ENCODE assay signal across 1 fruit fly cellular context in genomic region chrX:16403811-16404420, dm6.
TF ChIP-seq lines count a peak whose summit lies in the region.

No protein-coding gene starts in this region.

TF ChIP-seq in whole organism, embryonic, 481 proteins besides CTCF, POLR2A, EP300 and RAD21 (continued from another document and continues in another):
- TF ChIP-seq emc (GFP tag; optimal IDR thresholded peaks at IDR 0.05; lab: Kevin White, UChicago) (no peak), Drgx (GFP tag; IDR thresholded peaks at IDR 0.05; lab: Robert Waterston, UW) (peak; percentile 90), CG2678 (tag; optimal IDR thresholded peaks at IDR 0.05; lab: Kevin White, UChicago) (peak; percentile 89), CG14050 (GFP tag; IDR thresholded peaks at IDR 0.05; lab: Robert Waterston, UW) (peak; percentile 63), CG10267 (tag; optimal IDR thresholded peaks at IDR 0.05; lab: Kevin White, UChicago) (no peak), sug (tag; optimal IDR thresholded peaks at IDR 0.05; lab: Kevin White, UChicago) (peak; percentile 70), CG32772 (GFP tag; IDR thresholded peaks at IDR 0.05; lab: Robert Waterston, UW) (peak; percentile 63), CG3065 (GFP tag; optimal IDR thresholded peaks at IDR 0.05; lab: Kevin White, UChicago) (no peak), scrt (GFP tag; optimal IDR thresholded peaks at IDR 0.05; lab: Kevin White, UChicago) (no peak), Dp (GFP tag; optimal IDR thresholded peaks at IDR 0.05; lab: Kevin White, UChicago) (no peak), CG10147 (GFP tag; optimal IDR thresholded peaks at IDR 0.05; lab: Kevin White, UChicago) (no peak), ind (GFP tag; optimal IDR thresholded peaks at IDR 0.05; lab: Kevin White, UChicago) (peak; percentile 78), CG15696 (tag; optimal IDR thresholded peaks at IDR 0.05; lab: Kevin White, UChicago) (no peak), CG13775 (GFP tag; optimal IDR thresholded peaks at IDR 0.05; lab: Kevin White, UChicago) (peak; percentile 53), crp (GFP tag; optimal IDR thresholded peaks at IDR 0.05; lab: Kevin White, UChicago) (peak in 1 of 2 experiments; percentile 23), CG18262 (tag; optimal IDR thresholded peaks at IDR 0.05; lab: Kevin White, UChicago) (no peak), HmgZ (tag; optimal IDR thresholded peaks at IDR 0.05; lab: Kevin White, UChicago) (peak; percentile 81), BEAF-32 (GFP tag; optimal IDR thresholded peaks at IDR 0.05; lab: Kevin White, UChicago) (no peak), CG17912 (GFP tag; optimal IDR thresholded peaks at IDR 0.05; lab: Kevin White, UChicago) (no peak), mam (GFP tag; optimal IDR thresholded peaks at IDR 0.05; lab: Kevin White, UChicago) (peak; percentile 75), CG8089 (GFP tag; optimal IDR thresholded peaks at IDR 0.05; lab: Kevin White, UChicago) (no peak), H2.0 (GFP tag; IDR thresholded peaks at IDR 0.05; lab: Robert Waterston, UW) (peak; percentile 74), CG6765 (GFP tag; optimal IDR thresholded peaks at IDR 0.05; lab: Kevin White, UChicago) (peak; percentile 79), CG8281 (tag; optimal IDR thresholded peaks at IDR 0.05; lab: Kevin White, UChicago) (peak; percentile 34), CG2129 (GFP tag; IDR thresholded peaks at IDR 0.05; lab: Robert Waterston, UW; ENCODE audit: partially characterized antibody) (no peak), CG11560 (tag; IDR thresholded peaks at IDR 0.05; lab: Robert Waterston, UW) (no peak), CG3838 (GFP tag; optimal IDR thresholded peaks at IDR 0.05; lab: Kevin White, UChicago) (peak; percentile 8), CG12744 (GFP tag; optimal IDR thresholded peaks at IDR 0.05; lab: Kevin White, UChicago) (peak; percentile 43), CG30020 (tag; optimal IDR thresholded peaks at IDR 0.05; lab: Kevin White, UChicago) (no peak), Sry-β (GFP tag; optimal IDR thresholded peaks at IDR 0.05; lab: Kevin White, UChicago) (no peak), lola (GFP tag; optimal IDR thresholded peaks at IDR 0.05; lab: Kevin White, UChicago) (no peak), CG18476 (GFP tag; optimal IDR thresholded peaks at IDR 0.05; lab: Kevin White, UChicago) (peak; percentile 68), CG14014 (GFP tag; IDR thresholded peaks at IDR 0.05; lab: Robert Waterston, UW) (peak; percentile 71), CG10431 (GFP tag; optimal IDR thresholded peaks at IDR 0.05; lab: Kevin White, UChicago) (no peak), Atf3 (GFP tag; optimal IDR thresholded peaks at IDR 0.05; lab: Kevin White, UChicago) (no peak), rib (GFP tag; IDR thresholded peaks at IDR 0.05; lab: Robert Waterston, UW) (peak; percentile 71; the same call in 1 of the 2 replicates), CG3407 (GFP tag; optimal IDR thresholded peaks at IDR 0.05; lab: Kevin White, UChicago) (peak; percentile 38), D19A (tag; optimal IDR thresholded peaks at IDR 0.05; lab: Kevin White, UChicago) (peak; percentile 90), tio (GFP tag; optimal IDR thresholded peaks at IDR 0.05; lab: Kevin White, UChicago) (no peak), CG11695 (GFP tag; IDR thresholded peaks at IDR 0.05; lab: Robert Waterston, UW) (peak; percentile 80; the same call in 2 of the 3 replicates), kni (GFP tag; optimal IDR thresholded peaks at IDR 0.05; lab: Kevin White, UChicago) (no peak), CG10654 (GFP tag; optimal IDR thresholded peaks at IDR 0.05; lab: Kevin White, UChicago) (peak; percentile 60), fd96Cb (tag; optimal IDR thresholded peaks at IDR 0.05; lab: Kevin White, UChicago) (peak; percentile 68), gem (tag; optimal IDR thresholded peaks at IDR 0.05; lab: Kevin White, UChicago) (no peak), vfl (GFP tag; optimal IDR thresholded peaks at IDR 0.05; lab: Kevin White, UChicago) (peak; percentile 65), bab2 (GFP tag; optimal IDR thresholded peaks at IDR 0.05; lab: Kevin White, UChicago) (peak; percentile 58), Hr39 (optimal IDR thresholded peaks at IDR 0.05; lab: Kevin White, UChicago) (no peak), caup (GFP tag; optimal IDR thresholded peaks at IDR 0.05; lab: Kevin White, UChicago; ENCODE audit: severe bottlenecking) (peak; percentile 79), CG31388 (GFP tag; optimal IDR thresholded peaks at IDR 0.05; lab: Kevin White, UChicago) (no peak), Hmr (GFP tag; optimal IDR thresholded peaks at IDR 0.05; lab: Kevin White, UChicago) (peak; percentile 87), CG33557 (GFP tag; optimal IDR thresholded peaks at IDR 0.05; lab: Kevin White, UChicago) (no peak), Camta (GFP tag; optimal IDR thresholded peaks at IDR 0.05; lab: Kevin White, UChicago) (peak; percentile 56), Med (GFP tag; lab: Kevin White, UChicago) (peak; percentile 94), nerfin-1 (tag; optimal IDR thresholded peaks at IDR 0.05; lab: Kevin White, UChicago) (peak; percentile 38), ash1 (GFP tag; optimal IDR thresholded peaks at IDR 0.05; lab: Kevin White, UChicago) (no peak), Chrac-16 (GFP tag; optimal IDR thresholded peaks at IDR 0.05; lab: Kevin White, UChicago) (peak; percentile 62), sens-2 (GFP tag; IDR thresholded peaks at IDR 0.05; lab: Robert Waterston, UW) (no peak), nmo (GFP tag; optimal IDR thresholded peaks at IDR 0.05; lab: Kevin White, UChicago) (peak; percentile 72), sr (GFP tag; IDR thresholded peaks at IDR 0.05; lab: Robert Waterston, UW) (peak; percentile 38; the same call in 1 of the 3 replicates), CG11723 (GFP tag; optimal IDR thresholded peaks at IDR 0.05; lab: Kevin White, UChicago) (peak; percentile 6), CG6854 (GFP tag; optimal IDR thresholded peaks at IDR 0.05; lab: Kevin White, UChicago) (peak; percentile 81), CG6654 (GFP tag; optimal IDR thresholded peaks at IDR 0.05; lab: Kevin White, UChicago) (no peak), Sox102F (GFP tag; optimal IDR thresholded peaks at IDR 0.05; lab: Kevin White, UChicago) (peak; percentile 88), CG4854 (GFP tag; optimal IDR thresholded peaks at IDR 0.05; lab: Kevin White, UChicago) (no peak), CG10209 (GFP tag; optimal IDR thresholded peaks at IDR 0.05; lab: Kevin White, UChicago) (peak; percentile 82), CG9609 (GFP tag; optimal IDR thresholded peaks at IDR 0.05; lab: Kevin White, UChicago) (peak; percentile 35), Dek (tag; optimal IDR thresholded peaks at IDR 0.05; lab: Kevin White, UChicago) (peak; percentile 84), cas (GFP tag; IDR thresholded peaks at IDR 0.05; lab: Robert Waterston, UW) (no peak), CG2120 (GFP tag; optimal IDR thresholded peaks at IDR 0.05; lab: Kevin White, UChicago) (peak; percentile 91), Hr3 (GFP tag; optimal IDR thresholded peaks at IDR 0.05; lab: Kevin White, UChicago) (peak; percentile 69), Six4 (GFP tag; optimal IDR thresholded peaks at IDR 0.05; lab: Kevin White, UChicago) (peak; percentile 34), ap (GFP tag; IDR thresholded peaks at IDR 0.05; lab: Robert Waterston, UW) (peak; percentile 62; the same call in 1 of the 2 replicates), sisA (GFP tag; IDR thresholded peaks at IDR 0.05; lab: Robert Waterston, UW) (peak; percentile 58), CG9437 (GFP tag; optimal IDR thresholded peaks at IDR 0.05; lab: Kevin White, UChicago) (peak; percentile 55), Adf1 (GFP tag; IDR thresholded peaks at IDR 0.05; lab: Robert Waterston, UW) (peak; percentile 50), br (optimal IDR thresholded peaks at IDR 0.05; lab: Kevin White, UChicago) (no peak), eve (GFP tag; optimal IDR thresholded peaks at IDR 0.05; lab: Kevin White, UChicago) (no peak), Jarid2 (GFP tag; optimal IDR thresholded peaks at IDR 0.05; lab: Kevin White, UChicago) (peak; percentile 20), CG30403 (GFP tag; optimal IDR thresholded peaks at IDR 0.05; lab: Kevin White, UChicago) (peak; percentile 78), hth (optimal IDR thresholded peaks at IDR 0.05; lab: Kevin White, UChicago) (no peak), CG5953 (GFP tag; IDR thresholded peaks at IDR 0.05; lab: Robert Waterston, UW) (peak; percentile 81), Sox100B (GFP tag; optimal IDR thresholded peaks at IDR 0.05; lab: Kevin White, UChicago) (no peak), ac (GFP tag; optimal IDR thresholded peaks at IDR 0.05; lab: Kevin White, UChicago) (no peak), CG13424 (tag; optimal IDR thresholded peaks at IDR 0.05; lab: Kevin White, UChicago) (peak; percentile 73), schlank (tag; optimal IDR thresholded peaks at IDR 0.05; lab: Kevin White, UChicago) (peak; percentile 48), Fer3 (tag; optimal IDR thresholded peaks at IDR 0.05; lab: Kevin White, UChicago) (peak; percentile 84), CG9797 (GFP tag; optimal IDR thresholded peaks at IDR 0.05; lab: Kevin White, UChicago) (no peak), kay (GFP tag; optimal IDR thresholded peaks at IDR 0.05; lab: Kevin White, UChicago) (peak; percentile 47), CG7839 (tag; optimal IDR thresholded peaks at IDR 0.05; lab: Kevin White, UChicago) (peak; percentile 90), disco-r (GFP tag; optimal IDR thresholded peaks at IDR 0.05; lab: Kevin White, UChicago) (no peak), onecut (GFP tag; IDR thresholded peaks at IDR 0.05; lab: Robert Waterston, UW) (no peak; the same call in 1 of the 2 replicates), TFAM (GFP tag; optimal IDR thresholded peaks at IDR 0.05; lab: Kevin White, UChicago) (no peak), Bgb (GFP tag; IDR thresholded peaks at IDR 0.05; lab: Robert Waterston, UW; ENCODE audit: partially characterized antibody) (no peak), CG4730 (GFP tag; IDR thresholded peaks at IDR 0.05; lab: Robert Waterston, UW) (peak; percentile 67), ato (GFP tag; IDR thresholded peaks at IDR 0.05; lab: Robert Waterston, UW; ENCODE audit: partially characterized antibody) (no peak), Dfd (GFP tag; optimal IDR thresholded peaks at IDR 0.05; lab: Kevin White, UChicago) (no peak), pan (optimal IDR thresholded peaks at IDR 0.05; lab: Kevin White, UChicago) (no peak), pan (GFP tag; optimal IDR thresholded peaks at IDR 0.05 in 1 of 2, IDR thresholded peaks at IDR 0.05 in 1 of 2) (peak in 1 of 2 experiments; percentile 84), CG1024 (GFP tag; IDR thresholded peaks at IDR 0.05; lab: Robert Waterston, UW) (peak; percentile 34; the same call in 1 of the 2 replicates), E2f2 (GFP tag; IDR thresholded peaks at IDR 0.05; lab: Robert Waterston, UW) (peak; percentile 56), danr (GFP tag; IDR thresholded peaks at IDR 0.05; lab: Robert Waterston, UW) (peak; percentile 58), CG9876 (GFP tag; optimal IDR thresholded peaks at IDR 0.05; lab: Kevin White, UChicago) (no peak), CG7357 (GFP tag; IDR thresholded peaks at IDR 0.05; lab: Robert Waterston, UW) (peak; percentile 67; the same call in 2 of the 3 replicates), CG13296 (GFP tag; optimal IDR thresholded peaks at IDR 0.05; lab: Kevin White, UChicago) (peak; percentile 71), CG17186 (GFP tag; optimal IDR thresholded peaks at IDR 0.05; lab: Kevin White, UChicago) (no peak), GATAe (GFP tag; conservative IDR thresholded peaks at IDR 0.05; lab: Robert Waterston, UW) (peak; percentile 44), CG16815 (GFP tag; optimal IDR thresholded peaks at IDR 0.05; lab: Kevin White, UChicago) (no peak), lov (optimal IDR thresholded peaks at IDR 0.05; lab: Kevin White, UChicago) (no peak), lov (GFP tag; IDR thresholded peaks at IDR 0.05; lab: Robert Waterston, UW) (no peak), CG13123 (GFP tag; optimal IDR thresholded peaks at IDR 0.05; lab: Kevin White, UChicago) (no peak), CkIIα-i1 (GFP tag; IDR thresholded peaks at IDR 0.05; lab: Robert Waterston, UW) (no peak), CG4707 (GFP tag; optimal IDR thresholded peaks at IDR 0.05; lab: Kevin White, UChicago) (peak; percentile 48), gsb (GFP tag; IDR thresholded peaks at IDR 0.05; lab: Robert Waterston, UW) (peak; percentile 69), nerfin-2 (GFP tag; IDR thresholded peaks at IDR 0.05; lab: Robert Waterston, UW; ENCODE audit: partially characterized antibody) (no peak), Doc2 (GFP tag; IDR thresholded peaks at IDR 0.05; lab: Robert Waterston, UW) (no peak), Awh (GFP tag; IDR thresholded peaks at IDR 0.05; lab: Robert Waterston, UW) (peak; percentile 52), CG16863 (GFP tag; optimal IDR thresholded peaks at IDR 0.05; lab: Kevin White, UChicago) (peak; percentile 28), CG5245 (GFP tag; optimal IDR thresholded peaks at IDR 0.05; lab: Kevin White, UChicago) (peak; percentile 49), CG15011 (GFP tag; optimal IDR thresholded peaks at IDR 0.05; lab: Kevin White, UChicago) (peak; percentile 68), corto (GFP tag; optimal IDR thresholded peaks at IDR 0.05; lab: Kevin White, UChicago) (peak; percentile 44), CG6683 (GFP tag; optimal IDR thresholded peaks at IDR 0.05; lab: Kevin White, UChicago) (peak; percentile 56), Meics (GFP tag; optimal IDR thresholded peaks at IDR 0.05; lab: Kevin White, UChicago) (peak; percentile 86), her (GFP tag; optimal IDR thresholded peaks at IDR 0.05; lab: Kevin White, UChicago) (peak; percentile 36), Bdp1 (GFP tag; optimal IDR thresholded peaks at IDR 0.05; lab: Kevin White, UChicago) (peak; percentile 18), ara (GFP tag; IDR thresholded peaks at IDR 0.05; lab: Robert Waterston, UW) (peak; percentile 62), CG17328 (GFP tag; IDR thresholded peaks at IDR 0.05; lab: Robert Waterston, UW) (peak; percentile 71), CG31441 (GFP tag; IDR thresholded peaks at IDR 0.05; lab: Robert Waterston, UW) (no peak; the same call in 1 of the 2 replicates), zfh1 (GFP tag; IDR thresholded peaks at IDR 0.05; lab: Robert Waterston, UW) (peak; percentile 28; the same call in 2 of the 3 replicates), CG1647 (GFP tag; optimal IDR thresholded peaks at IDR 0.05; lab: Kevin White, UChicago) (peak; percentile 62), Atf6 (GFP tag; IDR thresholded peaks at IDR 0.05; lab: Robert Waterston, UW) (peak; percentile 90), Fer2 (tag; optimal IDR thresholded peaks at IDR 0.05; lab: Kevin White, UChicago) (peak; percentile 4), ci (GFP tag; IDR thresholded peaks at IDR 0.05; lab: Robert Waterston, UW) (peak; percentile 84), CG4404 (GFP tag; IDR thresholded peaks at IDR 0.05; lab: Robert Waterston, UW) (0 out of 2 replicates have a peak, but pooled peaks have one; percentile 11), Sin3A (optimal IDR thresholded peaks at IDR 0.05; lab: Kevin White, UChicago) (no peak)
